Worm (Caenorhabditis elegans): Measurements from ENCODE around the gene coq-8.

DNA sequence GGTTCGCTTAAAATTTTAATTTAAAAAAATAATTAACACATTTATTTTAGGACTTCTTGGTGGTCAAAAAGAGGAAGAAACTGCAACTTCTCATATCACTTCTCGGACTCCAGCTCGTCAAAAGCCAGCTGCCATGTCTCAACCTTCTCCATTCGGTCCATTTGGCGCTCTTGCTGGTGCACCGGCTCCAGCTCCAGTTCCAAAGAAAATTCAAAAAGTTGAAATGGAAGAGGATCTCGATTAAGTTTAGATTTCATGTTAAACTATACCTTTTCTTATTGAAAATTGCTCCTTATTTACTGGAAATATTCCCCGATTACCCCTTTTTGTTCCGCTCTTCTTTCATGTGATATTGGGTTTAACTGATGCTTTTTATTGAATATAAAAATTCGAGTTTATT is 50.5 kb downstream of the coq-8 start:
- TF ChIP-seq flt-1 (GFP tag; IDR thresholded peaks at IDR 0.05) (no peak), pes-1 (GFP tag; IDR thresholded peaks at IDR 0.05) (no peak), hmbx-1 (tag; optimal IDR thresholded peaks at IDR 0.05) (no peak), hnd-1 (tag; optimal IDR thresholded peaks at IDR 0.05) (no peak), ama-1 (optimal IDR thresholded peaks at IDR 0.05) (no peak), ceh-13 (GFP tag; optimal IDR thresholded peaks at IDR 0.05) (no peak), tbx-11 (GFP tag; IDR thresholded peaks at IDR 0.05) (no peak), sea-1 (GFP tag; conservative IDR thresholded peaks at IDR 0.05) (no peak), F13C5.2 (tag; optimal IDR thresholded peaks at IDR 0.05) (no peak), B0310.2 (tag; optimal IDR thresholded peaks at IDR 0.05) (no peak), aly-1 (tag; optimal IDR thresholded peaks at IDR 0.05) (no peak), ceh-36 (tag; optimal IDR thresholded peaks at IDR 0.05) (no peak), tbx-37 (GFP tag; conservative IDR thresholded peaks at IDR 0.05) (no peak), tra-4 (tag; optimal IDR thresholded peaks at IDR 0.05) (no peak)

Measured in whole organism, early embryonic.